In the genomic region with DNA sequence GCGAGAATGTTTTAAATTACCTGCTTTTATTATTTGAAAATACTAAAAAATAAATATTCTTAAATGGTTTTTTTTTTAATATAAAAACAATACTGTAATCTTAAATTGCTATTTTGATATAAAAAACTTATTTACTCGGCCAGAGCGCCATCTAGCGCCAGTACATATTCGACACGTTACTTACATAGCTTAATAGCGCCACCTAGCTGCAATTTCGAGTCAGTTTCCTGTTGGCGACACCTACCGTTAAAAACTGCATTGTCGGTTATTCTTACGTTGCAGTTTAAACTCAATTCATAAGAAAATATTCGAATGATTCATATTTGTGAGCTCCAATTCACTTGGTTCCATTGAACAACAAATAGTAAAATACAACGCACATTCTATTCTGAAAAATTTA, we compare ENCODE assay signal across 1 fruit fly cellular context.
TF ChIP-seq lines count a peak whose summit lies in the region.

No protein-coding gene starts in this region.

TF ChIP-seq in whole organism, embryonic, 481 proteins besides CTCF, POLR2A, EP300 and RAD21 (continued from another document and continues in another):
- TF ChIP-seq CHES-1-like (GFP tag; optimal IDR thresholded peaks at IDR 0.05; lab: Kevin White, UChicago) (peak; percentile 32), wor (GFP tag; IDR thresholded peaks at IDR 0.05; lab: Robert Waterston, UW) (peak; percentile 34; the same call in 1 of the 2 replicates), CG4424 (GFP tag; optimal IDR thresholded peaks at IDR 0.05; lab: Kevin White, UChicago) (peak; percentile 67), YL-1 (GFP tag; optimal IDR thresholded peaks at IDR 0.05; lab: Kevin White, UChicago) (peak; percentile 28), luna (GFP tag; optimal IDR thresholded peaks at IDR 0.05; lab: Kevin White, UChicago) (no peak), H2.0 (GFP tag; IDR thresholded peaks at IDR 0.05; lab: Robert Waterston, UW) (no peak; the same call in 1 of the 2 replicates), Oli (tag; optimal IDR thresholded peaks at IDR 0.05; lab: Kevin White, UChicago) (peak; percentile 48), CG2116 (GFP tag; optimal IDR thresholded peaks at IDR 0.05; lab: Kevin White, UChicago) (peak; percentile 60), Six4 (GFP tag; optimal IDR thresholded peaks at IDR 0.05; lab: Kevin White, UChicago) (peak; percentile 20), Abd-B (GFP tag; optimal IDR thresholded peaks at IDR 0.05; lab: Kevin White, UChicago) (no peak), Nf-YA (GFP tag; IDR thresholded peaks at IDR 0.05; lab: Robert Waterston, UW) (no peak), CG8290 (GFP tag; optimal IDR thresholded peaks at IDR 0.05; lab: Kevin White, UChicago) (peak; percentile 92), CG8290 (tag; optimal IDR thresholded peaks at IDR 0.05; lab: Kevin White, UChicago) (peak in 1 of 2 experiments; percentile 84), Hmx (GFP tag; optimal IDR thresholded peaks at IDR 0.05; lab: Kevin White, UChicago) (no peak), usp (GFP tag; optimal IDR thresholded peaks at IDR 0.05; lab: Kevin White, UChicago) (no peak), Taf1 (GFP tag; IDR thresholded peaks at IDR 0.05; lab: Robert Waterston, UW) (no peak), CG3163 (GFP tag; optimal IDR thresholded peaks at IDR 0.05; lab: Kevin White, UChicago) (peak; percentile 14), nerfin-1 (tag; optimal IDR thresholded peaks at IDR 0.05; lab: Kevin White, UChicago) (no peak), abd-A (tag; optimal IDR thresholded peaks at IDR 0.05; lab: Kevin White, UChicago) (no peak), Ets97D (GFP tag; optimal IDR thresholded peaks at IDR 0.05; lab: Kevin White, UChicago) (peak; percentile 76), jing (GFP tag; optimal IDR thresholded peaks at IDR 0.05; lab: Kevin White, UChicago) (no peak), Hr78 (GFP tag; optimal IDR thresholded peaks at IDR 0.05; lab: Kevin White, UChicago) (no peak), CG16815 (GFP tag; optimal IDR thresholded peaks at IDR 0.05; lab: Kevin White, UChicago) (peak; percentile 42), CG30431 (GFP tag; optimal IDR thresholded peaks at IDR 0.05; lab: Kevin White, UChicago) (peak; percentile 35), B-H1 (GFP tag; IDR thresholded peaks at IDR 0.05; lab: Robert Waterston, UW) (peak; percentile 35; the same call in 2 of the 3 replicates), MESR4 (GFP tag; optimal IDR thresholded peaks at IDR 0.05; lab: Kevin White, UChicago) (no peak), CG17829 (tag; optimal IDR thresholded peaks at IDR 0.05; lab: Kevin White, UChicago) (peak; percentile 70), otp (GFP tag; IDR thresholded peaks at IDR 0.05; lab: Robert Waterston, UW) (no peak), slp2 (GFP tag; optimal IDR thresholded peaks at IDR 0.05; lab: Kevin White, UChicago) (peak; percentile 37), CG11504 (tag; optimal IDR thresholded peaks at IDR 0.05; lab: Kevin White, UChicago) (peak; percentile 65), kay (GFP tag; optimal IDR thresholded peaks at IDR 0.05; lab: Kevin White, UChicago) (peak; percentile 58), pb (GFP tag; optimal IDR thresholded peaks at IDR 0.05; lab: Kevin White, UChicago) (peak; percentile 18), Bgb (GFP tag; IDR thresholded peaks at IDR 0.05; lab: Robert Waterston, UW; ENCODE audit: partially characterized antibody) (peak; percentile 71), gce (GFP tag; IDR thresholded peaks at IDR 0.05; lab: Robert Waterston, UW) (no peak), stc (GFP tag; IDR thresholded peaks at IDR 0.05; lab: Robert Waterston, UW) (no peak), CG9817 (tag; optimal IDR thresholded peaks at IDR 0.05; lab: Kevin White, UChicago) (peak; percentile 79), CG13624 (GFP tag; optimal IDR thresholded peaks at IDR 0.05; lab: Kevin White, UChicago) (peak; percentile 52), CG10959 (GFP tag; IDR thresholded peaks at IDR 0.05; lab: Robert Waterston, UW) (peak; percentile 57; the same call in 1 of the 2 replicates), Lhr (GFP tag; optimal IDR thresholded peaks at IDR 0.05; lab: Kevin White, UChicago) (peak; percentile 67), CG4360 (GFP tag; IDR thresholded peaks at IDR 0.05; lab: Robert Waterston, UW) (no peak), seq (GFP tag; IDR thresholded peaks at IDR 0.05; lab: Robert Waterston, UW) (no peak), Hmr (GFP tag; optimal IDR thresholded peaks at IDR 0.05; lab: Kevin White, UChicago) (peak; percentile 73), CG1529 (GFP tag; optimal IDR thresholded peaks at IDR 0.05; lab: Kevin White, UChicago) (no peak), CG12104 (GFP tag; optimal IDR thresholded peaks at IDR 0.05; lab: Kevin White, UChicago) (no peak), gfzf (GFP tag; optimal IDR thresholded peaks at IDR 0.05; lab: Kevin White, UChicago) (no peak), mirr (GFP tag; optimal IDR thresholded peaks at IDR 0.05; lab: Kevin White, UChicago) (no peak), Hr39 (optimal IDR thresholded peaks at IDR 0.05; lab: Kevin White, UChicago) (no peak), gcm2 (GFP tag; optimal IDR thresholded peaks at IDR 0.05; lab: Kevin White, UChicago) (no peak), hb (GFP tag; IDR thresholded peaks at IDR 0.05; lab: Robert Waterston, UW; ENCODE audit: partially characterized antibody) (no peak), Awh (GFP tag; IDR thresholded peaks at IDR 0.05; lab: Robert Waterston, UW) (no peak), fu2 (GFP tag; optimal IDR thresholded peaks at IDR 0.05; lab: Kevin White, UChicago) (no peak), CrebB (tag; optimal IDR thresholded peaks at IDR 0.05; lab: Kevin White, UChicago) (no peak), Ada2b (GFP tag; IDR thresholded peaks at IDR 0.05; lab: Robert Waterston, UW) (no peak), dpn (GFP tag; optimal IDR thresholded peaks at IDR 0.05; lab: Kevin White, UChicago) (peak; percentile 71), ase (GFP tag; IDR thresholded peaks at IDR 0.05; lab: Robert Waterston, UW) (peak; percentile 77; the same call in 2 of the 3 replicates), stwl (tag; optimal IDR thresholded peaks at IDR 0.05; lab: Kevin White, UChicago) (peak; percentile 70), Mrtf (GFP tag; IDR thresholded peaks at IDR 0.05; lab: Robert Waterston, UW) (peak; percentile 66; the same call in 2 of the 3 replicates), Adf1 (GFP tag; IDR thresholded peaks at IDR 0.05; lab: Robert Waterston, UW) (no peak), CG7745 (tag; optimal IDR thresholded peaks at IDR 0.05; lab: Kevin White, UChicago) (no peak), CG33557 (GFP tag; optimal IDR thresholded peaks at IDR 0.05; lab: Kevin White, UChicago) (peak; percentile 35), org-1 (GFP tag; optimal IDR thresholded peaks at IDR 0.05; lab: Kevin White, UChicago) (no peak), HmgZ (tag; optimal IDR thresholded peaks at IDR 0.05; lab: Kevin White, UChicago) (peak; percentile 61), CG12744 (GFP tag; optimal IDR thresholded peaks at IDR 0.05; lab: Kevin White, UChicago) (peak; percentile 46), ATbp (GFP tag; optimal IDR thresholded peaks at IDR 0.05; lab: Kevin White, UChicago) (peak; percentile 6), dmrt99B (tag; optimal IDR thresholded peaks at IDR 0.05; lab: Kevin White, UChicago) (peak; percentile 45), CG14860 (GFP tag; IDR thresholded peaks at IDR 0.05; lab: Robert Waterston, UW; ENCODE audit: partially characterized antibody) (no peak), Med (GFP tag; lab: Kevin White, UChicago) (peak; percentile 96), CG11456 (GFP tag; IDR thresholded peaks at IDR 0.05; lab: Robert Waterston, UW) (peak; percentile 95), CG3407 (GFP tag; optimal IDR thresholded peaks at IDR 0.05; lab: Kevin White, UChicago) (peak; percentile 34), Gug (GFP tag; IDR thresholded peaks at IDR 0.05; lab: Robert Waterston, UW) (peak; percentile 64; the same call in 2 of the 4 replicates), CG8924 (tag; optimal IDR thresholded peaks at IDR 0.05; lab: Kevin White, UChicago) (no peak), sob (GFP tag; IDR thresholded peaks at IDR 0.05; lab: Robert Waterston, UW) (peak; percentile 68; the same call in 1 of the 2 replicates), tll (GFP tag; optimal IDR thresholded peaks at IDR 0.05; lab: Kevin White, UChicago) (no peak), prd (optimal IDR thresholded peaks at IDR 0.05; lab: Kevin White, UChicago) (no peak), prd (GFP tag; IDR thresholded peaks at IDR 0.05; lab: Robert Waterston, UW) (peak; percentile 64), CG15479 (GFP tag; optimal IDR thresholded peaks at IDR 0.05; lab: Kevin White, UChicago) (no peak), PHDP (tag; optimal IDR thresholded peaks at IDR 0.05; lab: Kevin White, UChicago) (peak; percentile 51), Vsx1 (GFP tag; optimal IDR thresholded peaks at IDR 0.05; lab: Kevin White, UChicago) (no peak), Lpt (GFP tag; optimal IDR thresholded peaks at IDR 0.05; lab: Kevin White, UChicago) (no peak), ap (GFP tag; IDR thresholded peaks at IDR 0.05; lab: Robert Waterston, UW) (peak; percentile 29; the same call in 1 of the 2 replicates), Dp (GFP tag; optimal IDR thresholded peaks at IDR 0.05; lab: Kevin White, UChicago) (peak; percentile 13), CG4707 (GFP tag; optimal IDR thresholded peaks at IDR 0.05; lab: Kevin White, UChicago) (peak; percentile 16), CG3281 (GFP tag; optimal IDR thresholded peaks at IDR 0.05; lab: Kevin White, UChicago) (peak; percentile 46), pita (GFP tag; optimal IDR thresholded peaks at IDR 0.05; lab: Kevin White, UChicago) (peak; percentile 44), CG8281 (tag; optimal IDR thresholded peaks at IDR 0.05; lab: Kevin White, UChicago) (no peak), inv (GFP tag; IDR thresholded peaks at IDR 0.05; lab: Robert Waterston, UW; ENCODE audit: partially characterized antibody) (no peak), CG9932 (GFP tag; IDR thresholded peaks at IDR 0.05; lab: Robert Waterston, UW) (peak; percentile 71), dmrt11E (tag; optimal IDR thresholded peaks at IDR 0.05; lab: Kevin White, UChicago) (peak; percentile 49), dati (GFP tag; IDR thresholded peaks at IDR 0.05; lab: Robert Waterston, UW) (0 out of 2 replicates have a peak, but pooled peaks have one; percentile 6), CG1603 (tag; optimal IDR thresholded peaks at IDR 0.05; lab: Kevin White, UChicago) (peak; percentile 76), CG16813 (GFP tag; IDR thresholded peaks at IDR 0.05; lab: Robert Waterston, UW; ENCODE audit: partially characterized antibody) (no peak), CG33213 (GFP tag; optimal IDR thresholded peaks at IDR 0.05; lab: Kevin White, UChicago) (peak; percentile 77), tin (GFP tag; optimal IDR thresholded peaks at IDR 0.05; lab: Kevin White, UChicago) (peak; percentile 68), CG1233 (GFP tag; optimal IDR thresholded peaks at IDR 0.05; lab: Kevin White, UChicago) (peak; percentile 49), CG13894 (tag; optimal IDR thresholded peaks at IDR 0.05; lab: Kevin White, UChicago) (peak; percentile 35), al (GFP tag; IDR thresholded peaks at IDR 0.05; lab: Robert Waterston, UW) (peak; percentile 22; the same call in 1 of the 2 replicates), Jarid2 (GFP tag; optimal IDR thresholded peaks at IDR 0.05; lab: Kevin White, UChicago) (no peak), scrt (GFP tag; optimal IDR thresholded peaks at IDR 0.05; lab: Kevin White, UChicago) (peak; percentile 13), bcd (GFP tag; optimal IDR thresholded peaks at IDR 0.05; lab: Kevin White, UChicago) (peak; percentile 67), CG2875 (GFP tag; optimal IDR thresholded peaks at IDR 0.05; lab: Kevin White, UChicago) (no peak), so (GFP tag; IDR thresholded peaks at IDR 0.05; lab: Robert Waterston, UW) (no peak), pfk (GFP tag; optimal IDR thresholded peaks at IDR 0.05; lab: Kevin White, UChicago) (no peak), CG2712 (tag; optimal IDR thresholded peaks at IDR 0.05; lab: Kevin White, UChicago) (peak; percentile 63), klu (GFP tag; IDR thresholded peaks at IDR 0.05; lab: Robert Waterston, UW) (no peak), hth (optimal IDR thresholded peaks at IDR 0.05; lab: Kevin White, UChicago) (no peak), row (GFP tag; IDR thresholded peaks at IDR 0.05; lab: Robert Waterston, UW) (0 out of 3 replicates have a peak, but pooled peaks have one; percentile 20), CG7357 (GFP tag; IDR thresholded peaks at IDR 0.05; lab: Robert Waterston, UW) (0 out of 3 replicates have a peak, but pooled peaks have one; percentile 28), CG10654 (GFP tag; optimal IDR thresholded peaks at IDR 0.05; lab: Kevin White, UChicago) (peak; percentile 27), Sox100B (GFP tag; optimal IDR thresholded peaks at IDR 0.05; lab: Kevin White, UChicago) (peak; percentile 20), CG9437 (GFP tag; optimal IDR thresholded peaks at IDR 0.05; lab: Kevin White, UChicago) (peak; percentile 70), Dbx (GFP tag; IDR thresholded peaks at IDR 0.05; lab: Robert Waterston, UW) (peak; percentile 74), CG17186 (GFP tag; optimal IDR thresholded peaks at IDR 0.05; lab: Kevin White, UChicago) (no peak), chif (GFP tag; optimal IDR thresholded peaks at IDR 0.05; lab: Kevin White, UChicago) (peak; percentile 21 to 74), Atf3 (GFP tag; optimal IDR thresholded peaks at IDR 0.05; lab: Kevin White, UChicago) (peak; percentile 42), Hsf (GFP tag; optimal IDR thresholded peaks at IDR 0.05; lab: Kevin White, UChicago) (peak; percentile 74), grau (tag; optimal IDR thresholded peaks at IDR 0.05; lab: Kevin White, UChicago) (peak; percentile 69), yki (optimal IDR thresholded peaks at IDR 0.05; lab: Kevin White, UChicago) (peak; percentile 20), CG1832 (GFP tag; optimal IDR thresholded peaks at IDR 0.05; lab: Kevin White, UChicago) (no peak), Chrac-16 (GFP tag; optimal IDR thresholded peaks at IDR 0.05; lab: Kevin White, UChicago) (peak; percentile 77), gsb (GFP tag; IDR thresholded peaks at IDR 0.05; lab: Robert Waterston, UW) (no peak), eyg (GFP tag; optimal IDR thresholded peaks at IDR 0.05; lab: Kevin White, UChicago) (no peak), kah (GFP tag; optimal IDR thresholded peaks at IDR 0.05; lab: Kevin White, UChicago) (no peak), CG15601 (tag; optimal IDR thresholded peaks at IDR 0.05; lab: Kevin White, UChicago) (peak; percentile 53), Dref (GFP tag; IDR thresholded peaks at IDR 0.05; lab: Robert Waterston, UW) (no peak), pho (GFP tag; optimal IDR thresholded peaks at IDR 0.05; lab: Kevin White, UChicago) (peak; percentile 23), mld (GFP tag; IDR thresholded peaks at IDR 0.05; lab: Robert Waterston, UW; ENCODE audit: partially characterized antibody) (no peak), sima (GFP tag; optimal IDR thresholded peaks at IDR 0.05; lab: Kevin White, UChicago) (no peak), Scr (GFP tag; IDR thresholded peaks at IDR 0.05; lab: Robert Waterston, UW; ENCODE audit: partially characterized antibody) (no peak)
